Worm (Caenorhabditis elegans) whole organism, L3 larva: Measurements from ENCODE around the gene Y59C2A.1.

Experiments
- ZK546.5 ChIP-seq: sonication (generic microtip); optimal IDR thresholded peaks from 2 replicates; lab custom pipeline; 2017; ENCODE audit warnings: missing biosample characterization, missing genetic modification characterization
- ceh-82 ChIP-seq: fragments of 150-350 bp; optimal IDR thresholded peaks from 2 replicates; lab custom pipeline; 2014; ENCODE audit warnings: missing biosample characterization, missing genetic modification characterization
- fkh-2 ChIP-seq: fragments of 150-350 bp; optimal IDR thresholded peaks from 2 replicates; lab custom pipeline; 2014; ENCODE audit warnings: missing biosample characterization, missing genetic modification reagents, missing genetic modification characterization
- fos-1 ChIP-seq: fragments of 150-350 bp; optimal IDR thresholded peaks from 2 replicates; lab custom pipeline; 2014; ENCODE audit warnings: missing biosample characterization, missing genetic modification characterization
- lin-39 ChIP-seq: fragments of 150-350 bp; optimal IDR thresholded peaks from 2 replicates; lab custom pipeline; 2018; ENCODE audit warnings: missing biosample characterization, missing genetic modification reagents, missing genetic modification characterization
- nhr-11 ChIP-seq: fragments of 150-350 bp; optimal IDR thresholded peaks from 2 replicates; lab custom pipeline; 2014; ENCODE audit warnings: missing biosample characterization, missing genetic modification characterization
- nhr-43 ChIP-seq: sonication (generic microtip); optimal IDR thresholded peaks from 2 replicates; lab custom pipeline; 2016; ENCODE audit warnings: mild to moderate bottlenecking, missing genetic modification characterization, missing compliant biosample characterization; ENCODE audit not compliant: poor library complexity, severe bottlenecking
- skn-1 ChIP-seq: fragments of 150-350 bp; optimal IDR thresholded peaks from 2 replicates; lab custom pipeline; 2014; ENCODE audit warnings: missing biosample characterization, missing genetic modification characterization
- snpc-4 ChIP-seq: fragments of 150-350 bp; optimal IDR thresholded peaks from 2 replicates; lab custom pipeline; 2014; ENCODE audit warnings: missing biosample characterization, missing genetic modification characterization
- tbx-2 ChIP-seq: sonication (generic microtip); optimal IDR thresholded peaks from 2 replicates; lab custom pipeline; 2016; ENCODE audit warnings: mild to moderate bottlenecking, missing genetic modification characterization, missing compliant biosample characterization
- unc-62 ChIP-seq: fragments of 150-350 bp; sonication (generic microtip); optimal IDR thresholded peaks from 4 replicates; lab custom pipeline; 2014; ENCODE audit warnings: missing biosample characterization, missing genetic modification reagents, missing genetic modification characterization
- ztf-11 ChIP-seq: fragments of 150-350 bp; optimal IDR thresholded peaks from 2 replicates; lab custom pipeline; 2014; ENCODE audit warnings: missing biosample characterization, missing genetic modification characterization

ce11 chrII:2196742-2197141, 11.2 kb upstream of the Y59C2A.1 start:
- TF ChIP-seq unc-62 (GFP tag; lab: Kevin White, UChicago) (no peak), tbx-2 (no peak), ceh-82 (tag; lab: Kevin White, UChicago) (no peak), skn-1 (tag; lab: Kevin White, UChicago) (no peak), ztf-11 (tag; lab: Kevin White, UChicago) (no peak), snpc-4 (tag; lab: Kevin White, UChicago) (no peak), nhr-43 (tag; lab: Kevin White, UChicago) (no peak), fkh-2 (tag; lab: Kevin White, UChicago) (no peak), nhr-11 (tag; lab: Kevin White, UChicago) (no peak), ZK546.5 (tag; lab: Kevin White, UChicago) (no peak), lin-39 (no peak), fos-1 (tag; lab: Kevin White, UChicago) (no peak)
